ENCODE assay signal across 4 fruit fly cellular contexts in genomic region chrX:15617916-15618315, dm6.
A peak's percentile ranks its signal among the peaks of the same experiment; 100 is the strongest.
TF ChIP-seq lines count a peak whose summit lies in the region.

No protein-coding gene starts in this region.

- TF ChIP-seq CTCF in whole organism, embryonic (GFP tag; optimal IDR thresholded peaks at IDR 0.05; lab: Kevin White, UChicago) = no peak

TF ChIP-seq in whole organism, embryonic, 481 proteins besides CTCF, POLR2A, EP300 and RAD21 (continues in another document):
- TF ChIP-seq CG12219 (GFP tag; optimal IDR thresholded peaks at IDR 0.05; lab: Kevin White, UChicago) (no peak), prd (optimal IDR thresholded peaks at IDR 0.05; lab: Kevin White, UChicago) (no peak), prd (GFP tag; IDR thresholded peaks at IDR 0.05; lab: Robert Waterston, UW) (peak; percentile 74), CG18619 (GFP tag; optimal IDR thresholded peaks at IDR 0.05; lab: Kevin White, UChicago) (no peak), ac (GFP tag; optimal IDR thresholded peaks at IDR 0.05; lab: Kevin White, UChicago) (no peak), PHDP (tag; optimal IDR thresholded peaks at IDR 0.05; lab: Kevin White, UChicago) (peak; percentile 12), al (GFP tag; IDR thresholded peaks at IDR 0.05; lab: Robert Waterston, UW) (no peak), CG10274 (GFP tag; optimal IDR thresholded peaks at IDR 0.05; lab: Kevin White, UChicago) (no peak), CG7357 (GFP tag; IDR thresholded peaks at IDR 0.05; lab: Robert Waterston, UW) (peak; percentile 44; the same call in 1 of the 3 replicates), Awh (GFP tag; IDR thresholded peaks at IDR 0.05; lab: Robert Waterston, UW) (peak; percentile 47; the same call in 1 of the 2 replicates), Dad (GFP tag; optimal IDR thresholded peaks at IDR 0.05; lab: Kevin White, UChicago) (no peak), CG4617 (GFP tag; optimal IDR thresholded peaks at IDR 0.05; lab: Kevin White, UChicago; ENCODE audit: borderline replicate concordance) (no peak), nerfin-2 (GFP tag; IDR thresholded peaks at IDR 0.05; lab: Robert Waterston, UW; ENCODE audit: partially characterized antibody) (no peak), CG6175 (GFP tag; IDR thresholded peaks at IDR 0.05; lab: Robert Waterston, UW) (no peak), CG13894 (tag; optimal IDR thresholded peaks at IDR 0.05; lab: Kevin White, UChicago) (no peak), tio (GFP tag; optimal IDR thresholded peaks at IDR 0.05; lab: Kevin White, UChicago) (no peak), sr (GFP tag; IDR thresholded peaks at IDR 0.05; lab: Robert Waterston, UW) (no peak), Drgx (GFP tag; IDR thresholded peaks at IDR 0.05; lab: Robert Waterston, UW) (peak; percentile 85), CG9215 (GFP tag; IDR thresholded peaks at IDR 0.05; lab: Robert Waterston, UW) (no peak), schlank (tag; optimal IDR thresholded peaks at IDR 0.05; lab: Kevin White, UChicago) (no peak), ftz-f1 (GFP tag; optimal IDR thresholded peaks at IDR 0.05; lab: Kevin White, UChicago) (no peak), sna (GFP tag; IDR thresholded peaks at IDR 0.05; lab: Robert Waterston, UW; ENCODE audit: partially characterized antibody) (no peak), Nf-YA (GFP tag; IDR thresholded peaks at IDR 0.05; lab: Robert Waterston, UW) (no peak)

TF ChIP-seq in whole organism, prepupa, 60 proteins besides CTCF, POLR2A, EP300 and RAD21 (continues in another document):
- TF ChIP-seq cyc (GFP tag; optimal IDR thresholded peaks at IDR 0.05; lab: Kevin White, UChicago) (no peak), CG10631 (GFP tag; optimal IDR thresholded peaks at IDR 0.05; lab: Kevin White, UChicago) (peak; percentile 46), fd59A (GFP tag; optimal IDR thresholded peaks at IDR 0.05; lab: Kevin White, UChicago) (peak; percentile 18), Smox (GFP tag; optimal IDR thresholded peaks at IDR 0.05; lab: Kevin White, UChicago) (peak; percentile 35), dsx (GFP tag; optimal IDR thresholded peaks at IDR 0.05; lab: Kevin White, UChicago; ENCODE audit: poor library complexity, severe bottlenecking) (no peak), acj6 (GFP tag; optimal IDR thresholded peaks at IDR 0.05; lab: Kevin White, UChicago) (peak; percentile 42), CG11294 (GFP tag; IDR thresholded peaks at IDR 0.05; lab: Robert Waterston, UW) (0 out of 2 replicates have a peak, but pooled peaks have one; percentile 35), Ets96B (tag; optimal IDR thresholded peaks at IDR 0.05; lab: Kevin White, UChicago) (peak; percentile 14), Lpt (GFP tag; optimal IDR thresholded peaks at IDR 0.05; lab: Kevin White, UChicago) (peak; percentile 6), Sox102F (GFP tag; optimal IDR thresholded peaks at IDR 0.05; lab: Kevin White, UChicago) (peak; percentile 44), CG6276 (GFP tag; optimal IDR thresholded peaks at IDR 0.05; lab: Kevin White, UChicago) (peak; percentile 66), CG6163 (GFP tag; IDR thresholded peaks at IDR 0.05; lab: Robert Waterston, UW) (peak; percentile 87), CG8119 (GFP tag; IDR thresholded peaks at IDR 0.05; lab: Robert Waterston, UW) (peak; percentile 82), esn (GFP tag; optimal IDR thresholded peaks at IDR 0.05; lab: Kevin White, UChicago) (peak; percentile 51), CG9139 (GFP tag; optimal IDR thresholded peaks at IDR 0.05; lab: Kevin White, UChicago) (no peak), fkh (GFP tag; optimal IDR thresholded peaks at IDR 0.05; lab: Kevin White, UChicago) (no peak), CG3032 (tag; optimal IDR thresholded peaks at IDR 0.05; lab: Kevin White, UChicago) (no peak), Blimp-1 (GFP tag; optimal IDR thresholded peaks at IDR 0.05; lab: Kevin White, UChicago) (no peak), CG16779 (tag; optimal IDR thresholded peaks at IDR 0.05; lab: Kevin White, UChicago) (no peak), CG1621 (tag; optimal IDR thresholded peaks at IDR 0.05; lab: Kevin White, UChicago) (no peak), CG15336 (GFP tag; IDR thresholded peaks at IDR 0.05; lab: Robert Waterston, UW) (peak; percentile 80), CG7368 (GFP tag; optimal IDR thresholded peaks at IDR 0.05; lab: Kevin White, UChicago) (no peak), pdm3 (GFP tag; optimal IDR thresholded peaks at IDR 0.05; lab: Kevin White, UChicago) (peak; percentile 47), lz (GFP tag; optimal IDR thresholded peaks at IDR 0.05; lab: Kevin White, UChicago) (peak; percentile 17)

TF ChIP-seq in whole organism, pupa, 21 proteins besides CTCF, POLR2A, EP300 and RAD21:
- TF ChIP-seq Pif1B (GFP tag; optimal IDR thresholded peaks at IDR 0.05; lab: Kevin White, UChicago) = peak; percentile 64
- TF ChIP-seq Pif1A (GFP tag; optimal IDR thresholded peaks at IDR 0.05; lab: Kevin White, UChicago) = peak; percentile 65
- TF ChIP-seq CG32121 (GFP tag; IDR thresholded peaks at IDR 0.05; lab: Robert Waterston, UW) = peak; percentile 84
- peak; percentile 79 for TF ChIP-seq Ets98B (GFP tag; IDR thresholded peaks at IDR 0.05; lab: Robert Waterston, UW)
- TF ChIP-seq fd96Ca (GFP tag; IDR thresholded peaks at IDR 0.05; lab: Robert Waterston, UW) = peak; percentile 69; the same call in 2 of the 3 replicates
- TF ChIP-seq CG4496 (GFP tag; IDR thresholded peaks at IDR 0.05; lab: Robert Waterston, UW) = peak; percentile 86
- TF ChIP-seq CG10348 (GFP tag; IDR thresholded peaks at IDR 0.05; lab: Robert Waterston, UW) = no peak
- peak; percentile 20 for TF ChIP-seq CG9948 (tag; optimal IDR thresholded peaks at IDR 0.05; lab: Kevin White, UChicago)
- no peak for TF ChIP-seq gl (tag; optimal IDR thresholded peaks at IDR 0.05; lab: Kevin White, UChicago)
- peak; percentile 61 for TF ChIP-seq CG14655 (GFP tag; optimal IDR thresholded peaks at IDR 0.05; lab: Kevin White, UChicago)
- no peak for TF ChIP-seq CG8159 (tag; optimal IDR thresholded peaks at IDR 0.05; lab: Kevin White, UChicago)
- no peak for TF ChIP-seq D1 (tag; optimal IDR thresholded peaks at IDR 0.05; lab: Kevin White, UChicago)
- TF ChIP-seq Snoo (tag; optimal IDR thresholded peaks at IDR 0.05; lab: Kevin White, UChicago) = no peak
- TF ChIP-seq CG12605 (GFP tag; IDR thresholded peaks at IDR 0.05; lab: Robert Waterston, UW) = peak; percentile 81
- TF ChIP-seq CG13204 (GFP tag; optimal IDR thresholded peaks at IDR 0.05; lab: Kevin White, UChicago) = no peak
- TF ChIP-seq rn (GFP tag; IDR thresholded peaks at IDR 0.05; lab: Robert Waterston, UW) = 0 out of 2 replicates have a peak, but pooled peaks have one; percentile 52
- TF ChIP-seq CG15710 (tag; optimal IDR thresholded peaks at IDR 0.05; lab: Kevin White, UChicago) = peak; percentile 2
- TF ChIP-seq CG17806 (tag; optimal IDR thresholded peaks at IDR 0.05; lab: Kevin White, UChicago) = peak; percentile 20
- TF ChIP-seq CG34367 (tag; optimal IDR thresholded peaks at IDR 0.05; lab: Kevin White, UChicago) = no peak
- TF ChIP-seq CG8301 (tag; optimal IDR thresholded peaks at IDR 0.05; lab: Kevin White, UChicago) = peak; percentile 59
TF ChIP-seq in whole organism, pupa: peak in this region for 13.

TF ChIP-seq in whole organism, wandering third instar larva, 38 proteins besides CTCF, POLR2A, EP300 and RAD21:
- peak; percentile 9 for TF ChIP-seq Hnf4 (GFP tag; optimal IDR thresholded peaks at IDR 0.05; lab: Kevin White, UChicago)
- peak; percentile 25 for TF ChIP-seq h (GFP tag; optimal IDR thresholded peaks at IDR 0.05; lab: Kevin White, UChicago)
- TF ChIP-seq ey (GFP tag; optimal IDR thresholded peaks at IDR 0.05; lab: Kevin White, UChicago) = no peak
- TF ChIP-seq psq (GFP tag; optimal IDR thresholded peaks at IDR 0.05; lab: Kevin White, UChicago) = peak; percentile 24
- no peak for TF ChIP-seq Jra (GFP tag; optimal IDR thresholded peaks at IDR 0.05; lab: Kevin White, UChicago)
- no peak for TF ChIP-seq CG9705 (GFP tag; optimal IDR thresholded peaks at IDR 0.05; lab: Kevin White, UChicago)
- TF ChIP-seq brk (GFP tag; optimal IDR thresholded peaks at IDR 0.05; lab: Kevin White, UChicago) = no peak
- TF ChIP-seq pan (optimal IDR thresholded peaks at IDR 0.05; lab: Kevin White, UChicago) = no peak
- TF ChIP-seq lola (GFP tag; optimal IDR thresholded peaks at IDR 0.05; lab: Kevin White, UChicago) = no peak
- no peak for TF ChIP-seq jim (GFP tag; optimal IDR thresholded peaks at IDR 0.05; lab: Kevin White, UChicago)
- no peak for TF ChIP-seq CrebA (GFP tag; optimal IDR thresholded peaks at IDR 0.05; lab: Kevin White, UChicago; ENCODE audit: borderline replicate concordance)
- TF ChIP-seq usp (GFP tag; optimal IDR thresholded peaks at IDR 0.05; lab: Kevin White, UChicago) = no peak
- peak; percentile 14 for TF ChIP-seq OdsH (GFP tag; optimal IDR thresholded peaks at IDR 0.05; lab: Kevin White, UChicago)
- TF ChIP-seq dsf (GFP tag; optimal IDR thresholded peaks at IDR 0.05; lab: Kevin White, UChicago; ENCODE audit: borderline replicate concordance) = no peak
- peak; percentile 60 for TF ChIP-seq rgr (GFP tag; optimal IDR thresholded peaks at IDR 0.05; lab: Kevin White, UChicago)
- no peak for TF ChIP-seq br (GFP tag; optimal IDR thresholded peaks at IDR 0.05; lab: Kevin White, UChicago)
- TF ChIP-seq dmrt93B (GFP tag; optimal IDR thresholded peaks at IDR 0.05; lab: Kevin White, UChicago) = no peak
- TF ChIP-seq Sp1 (GFP tag; optimal IDR thresholded peaks at IDR 0.05; lab: Kevin White, UChicago) = peak; percentile 19
- no peak for TF ChIP-seq Vsx2 (GFP tag; optimal IDR thresholded peaks at IDR 0.05; lab: Kevin White, UChicago; ENCODE audit: partially characterized antibody)
- peak in 1 of 2 experiments; percentile 37 for TF ChIP-seq foxo (GFP tag; optimal IDR thresholded peaks at IDR 0.05; lab: Kevin White, UChicago)
- no peak for TF ChIP-seq Hr83 (GFP tag; optimal IDR thresholded peaks at IDR 0.05; lab: Kevin White, UChicago; ENCODE audit: poor library complexity, severe bottlenecking)
- peak; percentile 42 for TF ChIP-seq HLH106 (tag; optimal IDR thresholded peaks at IDR 0.05; lab: Kevin White, UChicago)
- TF ChIP-seq Hr78 (GFP tag; optimal IDR thresholded peaks at IDR 0.05; lab: Kevin White, UChicago) = no peak
- TF ChIP-seq dl (GFP tag; optimal IDR thresholded peaks at IDR 0.05; lab: Kevin White, UChicago; ENCODE audit: insufficient read depth in 1 of 2, partially characterized antibody in 2 of 2) = no peak

Comparison
In these comparisons a context has a peak if more than half of its experiments do, and no peak if none do; other contexts are left out.
1. Of the 7 proteins assayed by ChIP-seq in both whole organism, embryonic and whole organism, prepupa: peak only in whole organism, embryonic: Blimp-1; only in whole organism, prepupa: Gug and Lpt; in both: Sox102F; in neither: 3.